Fruit fly (Drosophila melanogaster): ENCODE measurements around the gene CG4496.

CG4496 gene

DNA sequence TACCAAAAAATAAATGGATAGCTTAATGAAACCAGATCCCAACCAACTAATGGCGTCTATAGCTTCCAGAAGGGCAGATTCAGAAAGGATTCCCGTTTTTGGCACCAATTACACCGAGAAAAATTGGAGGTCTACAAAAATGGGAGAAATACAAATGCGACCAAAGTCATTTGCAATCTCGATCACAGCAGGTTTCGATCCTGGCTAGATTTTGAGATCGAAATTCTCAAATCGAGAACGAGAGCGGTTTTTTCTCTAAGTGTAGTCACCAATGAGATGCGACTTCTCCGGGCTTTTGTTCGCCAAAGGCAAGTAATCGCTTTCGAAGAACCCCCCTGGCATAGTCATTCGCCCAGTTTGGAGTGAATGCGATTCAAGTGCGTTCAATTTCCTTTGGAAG is 14.0 kb downstream of the CG4496 start (continued):
- TF ChIP-seq sob (GFP tag; IDR thresholded peaks at IDR 0.05) (no peak), lbe (GFP tag; optimal IDR thresholded peaks at IDR 0.05) (no peak), CG30020 (tag; optimal IDR thresholded peaks at IDR 0.05) (no peak), CG10321 (GFP tag; IDR thresholded peaks at IDR 0.05) (no peak), CG6175 (GFP tag; IDR thresholded peaks at IDR 0.05) (no peak), CG7987 (GFP tag; optimal IDR thresholded peaks at IDR 0.05) (no peak), gsb-n (tag; optimal IDR thresholded peaks at IDR 0.05) (no peak), nerfin-2 (GFP tag; IDR thresholded peaks at IDR 0.05; ENCODE audit: partially characterized antibody) (no peak), Six4 (GFP tag; optimal IDR thresholded peaks at IDR 0.05) (no peak), chm (GFP tag; IDR thresholded peaks at IDR 0.05) (no peak), CG33213 (GFP tag; optimal IDR thresholded peaks at IDR 0.05) (no peak), CG13624 (GFP tag; optimal IDR thresholded peaks at IDR 0.05) (peak; percentile 16), CG9817 (tag; optimal IDR thresholded peaks at IDR 0.05) (peak; percentile 7), org-1 (GFP tag; optimal IDR thresholded peaks at IDR 0.05) (no peak), Lhr (GFP tag; optimal IDR thresholded peaks at IDR 0.05) (no peak), ttk (GFP tag; IDR thresholded peaks at IDR 0.05) (no peak), H2.0 (GFP tag; IDR thresholded peaks at IDR 0.05) (0 out of 2 replicates have a peak, but pooled peaks have one; percentile 31), Pdp1 (GFP tag; optimal IDR thresholded peaks at IDR 0.05) (peak in 1 of 2 experiments; percentile 20), CG7372 (GFP tag; IDR thresholded peaks at IDR 0.05) (no peak), vvl (GFP tag; IDR thresholded peaks at IDR 0.05) (peak; percentile 43; the same call in 1 of the 2 replicates), CG8388 (GFP tag; optimal IDR thresholded peaks at IDR 0.05) (no peak), br (optimal IDR thresholded peaks at IDR 0.05) (no peak), CG7963 (GFP tag; IDR thresholded peaks at IDR 0.05; ENCODE audit: partially characterized antibody) (no peak), CG18011 (GFP tag; optimal IDR thresholded peaks at IDR 0.05) (no peak), Oli (tag; optimal IDR thresholded peaks at IDR 0.05) (no peak), PHDP (tag; optimal IDR thresholded peaks at IDR 0.05) (no peak), pan (optimal IDR thresholded peaks at IDR 0.05) (no peak), pan (GFP tag; optimal IDR thresholded peaks at IDR 0.05 in 1 of 2, IDR thresholded peaks at IDR 0.05 in 1 of 2) (no peak), CG14860 (GFP tag; IDR thresholded peaks at IDR 0.05; ENCODE audit: partially characterized antibody) (no peak), CG6654 (GFP tag; optimal IDR thresholded peaks at IDR 0.05) (no peak), stwl (tag; optimal IDR thresholded peaks at IDR 0.05) (no peak), Atf3 (GFP tag; optimal IDR thresholded peaks at IDR 0.05) (no peak), exex (tag; optimal IDR thresholded peaks at IDR 0.05) (no peak), ERR (GFP tag; optimal IDR thresholded peaks at IDR 0.05) (no peak), Hsf (GFP tag; optimal IDR thresholded peaks at IDR 0.05) (peak; percentile 39), Opbp (GFP tag; IDR thresholded peaks at IDR 0.05; ENCODE audit: partially characterized antibody) (no peak), chinmo (GFP tag; IDR thresholded peaks at IDR 0.05; ENCODE audit: partially characterized antibody) (no peak), Dref (GFP tag; IDR thresholded peaks at IDR 0.05) (no peak), CG13296 (GFP tag; optimal IDR thresholded peaks at IDR 0.05) (no peak), CG3065 (GFP tag; optimal IDR thresholded peaks at IDR 0.05) (no peak), CG11093 (GFP tag; IDR thresholded peaks at IDR 0.05) (no peak), Ets65A (GFP tag) (peak; percentile 95), Aef1 (GFP tag; IDR thresholded peaks at IDR 0.05) (peak; percentile 46; the same call in 1 of the 3 replicates), CG1792 (GFP tag; optimal IDR thresholded peaks at IDR 0.05) (peak; percentile 6), sima (GFP tag; optimal IDR thresholded peaks at IDR 0.05) (no peak), Gug (GFP tag; IDR thresholded peaks at IDR 0.05) (no peak), grau (tag; optimal IDR thresholded peaks at IDR 0.05) (peak; percentile 13), Dad (GFP tag; optimal IDR thresholded peaks at IDR 0.05) (no peak), CG31365 (tag; optimal IDR thresholded peaks at IDR 0.05) (no peak), Poxn (GFP tag; IDR thresholded peaks at IDR 0.05) (no peak), fu2 (GFP tag; optimal IDR thresholded peaks at IDR 0.05) (no peak), CG17361 (GFP tag; IDR thresholded peaks at IDR 0.05) (no peak), emc (GFP tag; optimal IDR thresholded peaks at IDR 0.05) (no peak)

All from whole organism, embryonic.